Worm (Caenorhabditis elegans): ENCODE measurements around the gene F25E5.8.

Gene F25E5.8

DNA sequence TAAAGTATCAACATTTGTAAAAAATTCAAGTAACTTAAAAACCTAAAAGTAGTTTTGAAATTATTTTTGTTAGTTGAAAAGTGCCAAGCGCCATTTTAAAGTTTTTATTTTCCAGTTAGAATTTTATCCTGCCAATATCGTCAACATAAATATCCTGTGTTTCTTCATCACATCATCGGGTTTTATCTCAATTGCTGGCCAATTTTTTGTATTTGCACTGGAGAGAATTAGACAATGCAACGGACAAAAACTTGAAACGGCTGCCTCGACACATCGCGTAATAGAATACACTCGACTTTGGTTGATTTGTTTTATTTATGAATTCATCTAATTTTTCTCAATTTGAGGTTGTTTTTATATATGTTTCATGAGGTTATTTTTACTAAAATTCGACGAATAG is 19.3 kb downstream of the F25E5.8 start, which contains the start of gene F25E5.2:
Gene F25E5.2, plus strand, starts transcription at position 301 of the 400 bp plus-strand sequence.
- TF ChIP-seq tbx-11 (GFP tag; IDR thresholded peaks at IDR 0.05), result no peak

DNA sequence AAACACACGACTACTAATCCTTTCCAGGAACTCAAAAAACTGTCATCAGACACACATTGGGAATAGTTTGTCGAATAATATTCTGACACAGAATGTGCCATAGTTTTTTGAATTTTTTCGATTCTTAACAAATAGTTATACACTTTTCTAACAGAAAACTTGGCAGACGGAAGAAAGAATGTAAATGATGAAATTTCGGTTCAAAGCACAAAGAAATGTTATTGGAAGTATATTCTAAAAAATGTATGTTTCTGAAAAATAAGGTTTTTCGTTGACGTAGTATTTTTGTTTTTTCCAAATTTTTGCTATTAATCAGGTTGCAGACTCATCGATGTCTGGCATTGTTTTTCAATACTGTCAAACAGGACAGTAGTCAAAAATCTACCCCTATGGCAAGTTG is 25.2 kb downstream of the F25E5.8 start, which contains the start of gene srh-92:
Gene srh-92, minus strand, starts transcription at position 101 of the 400 bp plus-strand sequence.
- TF ChIP-seq scrt-1 (GFP tag; IDR thresholded peaks at IDR 0.05), result no peak
- TF ChIP-seq B0310.2 (tag; optimal IDR thresholded peaks at IDR 0.05), result no peak
- TF ChIP-seq pes-1 (GFP tag; IDR thresholded peaks at IDR 0.05), result no peak
- TF ChIP-seq ceh-13 (GFP tag; optimal IDR thresholded peaks at IDR 0.05), result no peak
- no peak for TF ChIP-seq ceh-36 (tag; optimal IDR thresholded peaks at IDR 0.05)
- TF ChIP-seq ama-1 (optimal IDR thresholded peaks at IDR 0.05), result no peak

- TF ChIP-seq hmbx-1 (tag; optimal IDR thresholded peaks at IDR 0.05) (no peak), F13C5.2 (tag; optimal IDR thresholded peaks at IDR 0.05) (no peak)
Measured at ce11 chrV:7464696-7465095, 29.0 kb downstream of the F25E5.8 start, which contains the start of gene srh-89. Gene srh-89 (minus strand): TSS chrV:7464796.

DNA sequence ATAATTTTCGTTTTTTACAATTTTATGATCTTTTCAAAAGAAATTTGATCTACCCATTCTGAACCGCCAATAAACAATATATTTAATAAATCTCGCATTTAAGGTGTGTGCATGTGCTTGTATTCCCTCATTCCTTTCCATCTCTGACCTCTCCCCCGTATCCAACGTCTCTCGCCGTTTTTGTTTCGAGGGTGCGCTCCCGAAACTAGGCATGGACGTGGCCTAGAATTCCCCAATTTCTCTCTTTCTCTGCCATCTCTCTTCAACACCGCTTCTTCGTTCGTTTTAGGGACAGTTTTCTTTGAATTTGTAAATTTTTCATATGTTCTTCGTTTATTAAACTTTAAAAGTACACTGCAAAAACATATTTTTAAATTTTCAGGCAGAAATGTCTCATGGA is 29.8 kb downstream of the F25E5.8 start, which contains the start of gene F25E5.1:
Gene F25E5.1, plus strand, starts transcription at position 376 of the 400 bp plus-strand sequence.
- TF ChIP-seq tbx-37 (GFP tag; conservative IDR thresholded peaks at IDR 0.05), result peak; percentile 62; the same call in 1 of the 2 replicates
- TF ChIP-seq ets-7 (tag; optimal IDR thresholded peaks at IDR 0.05), result no peak
- no peak for TF ChIP-seq pes-1 (GFP tag; IDR thresholded peaks at IDR 0.05)
- TF ChIP-seq scrt-1 (GFP tag; IDR thresholded peaks at IDR 0.05), result no peak
- no peak for TF ChIP-seq ceh-36 (tag; optimal IDR thresholded peaks at IDR 0.05)
- TF ChIP-seq tra-4 (tag; optimal IDR thresholded peaks at IDR 0.05), result no peak
- no peak for TF ChIP-seq tbx-11 (GFP tag; IDR thresholded peaks at IDR 0.05)
- no peak for TF ChIP-seq hmg-4 (GFP tag; optimal IDR thresholded peaks at IDR 0.05)
- TF ChIP-seq ama-1 (optimal IDR thresholded peaks at IDR 0.05), result no peak
- no peak for TF ChIP-seq hmbx-1 (tag; optimal IDR thresholded peaks at IDR 0.05)
- no peak for TF ChIP-seq hnd-1 (tag; optimal IDR thresholded peaks at IDR 0.05)
- peak; percentile 47 for TF ChIP-seq F13C5.2 (tag; optimal IDR thresholded peaks at IDR 0.05)
- no peak for TF ChIP-seq flt-1 (GFP tag; IDR thresholded peaks at IDR 0.05)
- no peak for TF ChIP-seq B0310.2 (tag; optimal IDR thresholded peaks at IDR 0.05)
- no peak for TF ChIP-seq ceh-13 (GFP tag; optimal IDR thresholded peaks at IDR 0.05)
- TF ChIP-seq aly-1 (tag; optimal IDR thresholded peaks at IDR 0.05), result peak; percentile 3
- TF ChIP-seq sea-1 (GFP tag; conservative IDR thresholded peaks at IDR 0.05), result no peak

- no peak for TF ChIP-seq ets-7 (tag; optimal IDR thresholded peaks at IDR 0.05)
- no peak for TF ChIP-seq scrt-1 (GFP tag; IDR thresholded peaks at IDR 0.05)
- no peak for TF ChIP-seq ama-1 (optimal IDR thresholded peaks at IDR 0.05)
- no peak for TF ChIP-seq tbx-11 (GFP tag; IDR thresholded peaks at IDR 0.05)
- no peak for TF ChIP-seq F13C5.2 (tag; optimal IDR thresholded peaks at IDR 0.05)
- TF ChIP-seq pes-1 (GFP tag; IDR thresholded peaks at IDR 0.05), result no peak
- no peak for TF ChIP-seq hmg-4 (GFP tag; optimal IDR thresholded peaks at IDR 0.05)
- TF ChIP-seq B0310.2 (tag; optimal IDR thresholded peaks at IDR 0.05), result no peak
- no peak for TF ChIP-seq ceh-13 (GFP tag; optimal IDR thresholded peaks at IDR 0.05)
- no peak for TF ChIP-seq ceh-36 (tag; optimal IDR thresholded peaks at IDR 0.05)
Measured at ce11 chrV:7472815-7473214, 37.1 kb downstream of the F25E5.8 start, which contains the start of gene str-28. Gene str-28 (minus strand): TSS chrV:7472915.

DNA sequence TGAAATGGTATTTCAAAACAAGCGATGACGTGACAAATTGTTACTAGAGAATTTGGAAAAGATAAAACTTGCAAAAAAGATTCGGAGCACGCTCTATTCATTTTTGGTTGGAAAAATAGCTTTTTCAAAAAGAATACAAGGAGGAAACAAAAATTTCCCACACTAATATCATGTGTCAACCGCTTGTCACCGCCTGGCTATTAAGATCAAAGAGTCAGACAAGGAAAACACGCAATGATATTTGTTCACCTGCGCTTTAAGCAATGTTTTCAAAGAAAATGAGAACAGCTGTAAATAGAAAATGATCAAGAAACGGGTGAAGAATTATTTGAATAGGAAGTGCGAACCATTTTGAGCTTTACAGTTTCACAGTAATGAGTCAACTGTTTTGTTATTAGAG is 41.0 kb downstream of the F25E5.8 start, which contains the start of gene srh-125:
Gene srh-125, minus strand, starts transcription at position 101 of the 400 bp plus-strand sequence.
- TF ChIP-seq ceh-36 (tag; optimal IDR thresholded peaks at IDR 0.05) (no peak), hmbx-1 (tag; optimal IDR thresholded peaks at IDR 0.05) (no peak), hmg-4 (GFP tag; optimal IDR thresholded peaks at IDR 0.05) (no peak), B0310.2 (tag; optimal IDR thresholded peaks at IDR 0.05) (no peak), ama-1 (optimal IDR thresholded peaks at IDR 0.05) (no peak), hnd-1 (tag; optimal IDR thresholded peaks at IDR 0.05) (no peak), sea-1 (GFP tag; conservative IDR thresholded peaks at IDR 0.05) (no peak), ets-7 (tag; optimal IDR thresholded peaks at IDR 0.05) (no peak), tbx-11 (GFP tag; IDR thresholded peaks at IDR 0.05) (no peak), flt-1 (GFP tag; IDR thresholded peaks at IDR 0.05) (no peak), aly-1 (tag; optimal IDR thresholded peaks at IDR 0.05) (no peak), F13C5.2 (tag; optimal IDR thresholded peaks at IDR 0.05) (no peak)

DNA sequence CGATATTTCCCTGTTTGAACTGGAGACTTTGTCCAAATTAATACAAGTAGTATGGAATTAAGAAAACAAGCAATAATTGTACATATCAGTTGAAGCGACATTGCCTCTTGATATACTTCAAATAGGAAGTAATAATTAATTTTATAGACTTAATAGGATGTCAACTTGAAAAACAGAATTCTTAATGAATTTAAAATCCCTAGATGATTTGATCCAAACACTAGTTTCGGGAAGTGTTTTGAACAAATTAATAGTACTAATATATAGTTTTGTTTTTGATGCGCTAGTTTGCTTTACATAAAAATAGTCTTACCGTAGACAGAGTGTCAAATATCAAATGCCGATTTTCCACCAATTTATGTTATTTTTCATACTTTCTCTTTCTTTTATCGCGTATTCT is 42.7 kb downstream of the F25E5.8 start, which contains the start of gene str-190:
Gene str-190, minus strand, starts transcription at position 101 of the 400 bp plus-strand sequence.
- TF ChIP-seq ama-1 (optimal IDR thresholded peaks at IDR 0.05) (no peak), ceh-13 (GFP tag; optimal IDR thresholded peaks at IDR 0.05) (no peak), flt-1 (GFP tag; IDR thresholded peaks at IDR 0.05) (no peak), aly-1 (tag; optimal IDR thresholded peaks at IDR 0.05) (no peak), hmg-4 (GFP tag; optimal IDR thresholded peaks at IDR 0.05) (no peak), tbx-37 (GFP tag; conservative IDR thresholded peaks at IDR 0.05) (no peak)

- TF ChIP-seq F13C5.2 (tag; optimal IDR thresholded peaks at IDR 0.05), result no peak
- no peak for TF ChIP-seq tbx-11 (GFP tag; IDR thresholded peaks at IDR 0.05)
Measured at ce11 chrV:7480949-7481348, 45.2 kb downstream of the F25E5.8 start, which contains the start of gene C18B10.6. Gene C18B10.6 (minus strand): TSS chrV:7481049.

DNA sequence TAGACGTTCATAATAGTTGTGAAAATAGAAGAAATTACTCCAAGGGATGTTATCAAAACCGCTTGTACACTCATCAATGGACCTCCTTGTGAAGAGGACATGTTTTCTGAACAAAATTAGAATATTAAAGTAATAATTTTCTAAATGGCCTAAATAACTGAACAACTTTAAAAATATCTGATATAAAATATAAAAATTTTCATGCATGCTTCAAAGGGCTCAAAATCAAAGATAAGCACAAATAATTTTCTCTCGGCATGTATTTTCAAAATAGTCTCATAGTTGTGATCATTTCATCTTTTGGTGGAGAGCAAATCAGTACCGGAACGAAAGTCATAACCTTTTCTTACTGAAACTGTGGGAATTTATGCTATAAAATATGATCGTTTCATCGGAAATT is 49.3 kb downstream of the F25E5.8 start, which contains the start of gene srbc-8:
Gene srbc-8, minus strand, starts transcription at position 101 of the 400 bp plus-strand sequence.
- no peak for TF ChIP-seq F13C5.2 (tag; optimal IDR thresholded peaks at IDR 0.05)
- no peak for TF ChIP-seq hnd-1 (tag; optimal IDR thresholded peaks at IDR 0.05)
- no peak for TF ChIP-seq B0310.2 (tag; optimal IDR thresholded peaks at IDR 0.05)
- no peak for TF ChIP-seq ama-1 (optimal IDR thresholded peaks at IDR 0.05)
- TF ChIP-seq sea-1 (GFP tag; conservative IDR thresholded peaks at IDR 0.05), result no peak
- no peak for TF ChIP-seq tbx-11 (GFP tag; IDR thresholded peaks at IDR 0.05)

All from whole organism, early embryonic.